Fruit fly (Drosophila melanogaster): ENCODE results near the gene Ssl1.

Ssl1 gene

dm6 chr3L:22901612-22902011 lies 22.7 kb downstream of the Ssl1 start, which contains the start of gene BoYb:
BoYb (plus strand) TSS chr3L:22901912.
- TF ChIP-seq CG6163 (GFP tag; IDR thresholded peaks at IDR 0.05) (no peak), CG9139 (GFP tag; optimal IDR thresholded peaks at IDR 0.05) (no peak), dac (GFP tag; optimal IDR thresholded peaks at IDR 0.05) (no peak), net (GFP tag; optimal IDR thresholded peaks at IDR 0.05) (no peak), Hr4 (GFP tag; optimal IDR thresholded peaks at IDR 0.05) (no peak), CG10669 (GFP tag; optimal IDR thresholded peaks at IDR 0.05) (no peak), Ets21C (GFP tag; optimal IDR thresholded peaks at IDR 0.05) (no peak), CG11762 (GFP tag; optimal IDR thresholded peaks at IDR 0.05; ENCODE audit: insufficient read depth) (no peak)

- TF ChIP-seq svp (GFP tag) (peak; percentile 70), Eip78C (GFP tag) (peak; percentile 69), CG6163 (GFP tag; IDR thresholded peaks at IDR 0.05) (0 out of 3 replicates have a peak, but pooled peaks have one; percentile 9), fd59A (GFP tag; optimal IDR thresholded peaks at IDR 0.05) (no peak)
Observed at dm6 chr3L:22909325-22909904, 30.5 kb downstream of the Ssl1 start.

- TF ChIP-seq Ets21C (GFP tag; optimal IDR thresholded peaks at IDR 0.05) = no peak
- TF ChIP-seq CG8632 (GFP tag; optimal IDR thresholded peaks at IDR 0.05) = peak; percentile 37
- TF ChIP-seq Eip75B (GFP tag; optimal IDR thresholded peaks at IDR 0.05) = no peak
- TF ChIP-seq CG6276 (GFP tag; optimal IDR thresholded peaks at IDR 0.05) = peak; percentile 45
- TF ChIP-seq CG10669 (GFP tag; optimal IDR thresholded peaks at IDR 0.05) = peak; percentile 49
- peak; percentile 4 for TF ChIP-seq Sox14 (GFP tag; optimal IDR thresholded peaks at IDR 0.05)
- no peak for TF ChIP-seq CG6792 (GFP tag; optimal IDR thresholded peaks at IDR 0.05)
- peak; percentile 61 for TF ChIP-seq CG10631 (GFP tag; optimal IDR thresholded peaks at IDR 0.05)
- TF ChIP-seq topi (GFP tag; optimal IDR thresholded peaks at IDR 0.05) = peak; percentile 16
- TF ChIP-seq Sox15 (GFP tag; optimal IDR thresholded peaks at IDR 0.05) = peak; percentile 3
- 0 out of 3 replicates have a peak, but pooled peaks have one; percentile 34 for TF ChIP-seq eg (GFP tag; IDR thresholded peaks at IDR 0.05)
- TF ChIP-seq fkh (GFP tag; optimal IDR thresholded peaks at IDR 0.05) = no peak
- peak; percentile 27 for TF ChIP-seq Hr39 (GFP tag; optimal IDR thresholded peaks at IDR 0.05)
- no peak for TF ChIP-seq CG11762 (GFP tag; optimal IDR thresholded peaks at IDR 0.05; ENCODE audit: insufficient read depth)
- no peak for TF ChIP-seq Smox (GFP tag; optimal IDR thresholded peaks at IDR 0.05)
- TF ChIP-seq CG4318 (GFP tag; optimal IDR thresholded peaks at IDR 0.05) = peak; percentile 54
- TF ChIP-seq CG8319 (GFP tag; optimal IDR thresholded peaks at IDR 0.05) = no peak
- peak; percentile 17 for TF ChIP-seq CG3919 (GFP tag; optimal IDR thresholded peaks at IDR 0.05)
- TF ChIP-seq CG9139 (GFP tag; optimal IDR thresholded peaks at IDR 0.05) = no peak
- no peak for TF ChIP-seq Lpt (GFP tag; optimal IDR thresholded peaks at IDR 0.05)
- TF ChIP-seq OdsH (GFP tag; optimal IDR thresholded peaks at IDR 0.05) = peak; percentile 29
- peak; percentile 7 for TF ChIP-seq Met (GFP tag; optimal IDR thresholded peaks at IDR 0.05)
- TF ChIP-seq CG11902 (GFP tag; optimal IDR thresholded peaks at IDR 0.05) = no peak
- TF ChIP-seq CG6854 (GFP tag; optimal IDR thresholded peaks at IDR 0.05) = no peak
- TF ChIP-seq cyc (GFP tag; optimal IDR thresholded peaks at IDR 0.05) = no peak
- TF ChIP-seq net (GFP tag; optimal IDR thresholded peaks at IDR 0.05) = no peak
- no peak for TF ChIP-seq Gug (GFP tag; IDR thresholded peaks at IDR 0.05)
- TF ChIP-seq vri (GFP tag; optimal IDR thresholded peaks at IDR 0.05) = no peak
- peak; percentile 57 for TF ChIP-seq Ets96B (tag; optimal IDR thresholded peaks at IDR 0.05)
- peak; percentile 70 for TF ChIP-seq svp (GFP tag)
- peak; percentile 78 for TF ChIP-seq CG32006 (GFP tag; optimal IDR thresholded peaks at IDR 0.05)
- peak; percentile 18 for TF ChIP-seq Blimp-1 (GFP tag; optimal IDR thresholded peaks at IDR 0.05)
- peak; percentile 37 to 55 for TF ChIP-seq ss (GFP tag; optimal IDR thresholded peaks at IDR 0.05)
- peak in 1 of 2 experiments; percentile 48 for TF ChIP-seq salr (GFP tag; optimal IDR thresholded peaks at IDR 0.05)
- TF ChIP-seq CG16779 (tag; optimal IDR thresholded peaks at IDR 0.05) = peak; percentile 47
- TF ChIP-seq dsx (GFP tag; optimal IDR thresholded peaks at IDR 0.05; ENCODE audit: poor library complexity, severe bottlenecking) = peak; percentile 45
- TF ChIP-seq spab (GFP tag; optimal IDR thresholded peaks at IDR 0.05) = peak; percentile 67
- no peak for TF ChIP-seq Hr4 (GFP tag; optimal IDR thresholded peaks at IDR 0.05)
- no peak for TF ChIP-seq CG6163 (GFP tag; IDR thresholded peaks at IDR 0.05)
- peak; percentile 31 for TF ChIP-seq fd59A (GFP tag; optimal IDR thresholded peaks at IDR 0.05)
- peak; percentile 15 for TF ChIP-seq CG1621 (tag; optimal IDR thresholded peaks at IDR 0.05)
- TF ChIP-seq fd85E (GFP tag; optimal IDR thresholded peaks at IDR 0.05) = no peak
Observed at dm6 chr3L:22909914-22910541, 31.1 kb downstream of the Ssl1 start, which contains the start of gene CG12768. CG12768 (plus strand) TSS chr3L:22910491.

All from whole organism, prepupa.